Fruit fly (Drosophila melanogaster) whole organism, embryonic: Measurements from ENCODE around the gene CG12448.

Source experiments
- CG13894 ChIP-seq: fragments of 200-800 bp; sonication (Bioruptor generic); optimal IDR thresholded peaks from 3 replicates; lab custom pipeline; 2018; ENCODE audit warnings: missing biosample characterization, mild to moderate bottlenecking, missing genetic modification characterization, moderate library complexity
- CG2199 ChIP-seq: fragments of 200-800 bp; sonication (Bioruptor generic); IDR thresholded peaks from 3 replicates; pipeline ENCODE4 v1.3.6; 2022; ENCODE audit warnings: missing biosample characterization, missing genetic modification characterization
- CG30431 ChIP-seq: fragments of 200-800 bp; sonication (Bioruptor generic); optimal IDR thresholded peaks from 2 replicates; lab custom pipeline; 2017; ENCODE audit warnings: missing biosample characterization, missing genetic modification characterization
- CG32532 ChIP-seq: fragments of 200-800 bp; sonication (Bioruptor generic); IDR thresholded peaks from 2 replicates; pipeline ENCODE4 v1.3.6; 2022; ENCODE audit warnings: missing biosample characterization, missing genetic modification characterization
- CG9437 ChIP-seq: fragments of 200-800 bp; sonication (Bioruptor generic); optimal IDR thresholded peaks from 2 replicates; lab custom pipeline; 2018; ENCODE audit warnings: missing biosample characterization, mild to moderate bottlenecking, missing genetic modification characterization
- CTCF ChIP-seq: fragments of 200-800 bp; sonication (Bioruptor generic); optimal IDR thresholded peaks from 2 replicates; lab custom pipeline; 2017; ENCODE audit warnings: missing biosample characterization, mild to moderate bottlenecking, missing genetic modification characterization, moderate library complexity
- Hey ChIP-seq: fragments of 200-800 bp; sonication (Bioruptor generic); optimal IDR thresholded peaks from 3 replicates; lab custom pipeline; 2018; ENCODE audit warnings: missing biosample characterization, mild to moderate bottlenecking, missing genetic modification characterization
- Mes4 ChIP-seq: fragments of 200-800 bp; sonication (Bioruptor generic); optimal IDR thresholded peaks from 2 replicates; lab custom pipeline; 2016; ENCODE audit warnings: missing biosample characterization, missing genetic modification characterization
- pita ChIP-seq: fragments of 200-800 bp; sonication (Bioruptor generic); optimal IDR thresholded peaks from 2 replicates; lab custom pipeline; 2017; ENCODE audit warnings: missing biosample characterization, mild to moderate bottlenecking, missing genetic modification characterization
- sqz ChIP-seq: fragments of 200-800 bp; sonication (Bioruptor generic); optimal IDR thresholded peaks from 3 replicates; lab custom pipeline; 2018; ENCODE audit warnings: missing biosample characterization, mild to moderate bottlenecking, missing genetic modification characterization
- wdn ChIP-seq: fragments of 200-800 bp; sonication (Bioruptor generic); IDR thresholded peaks from 2 replicates; pipeline ENCODE4 v1.3.6; 2022; ENCODE audit warnings: missing biosample characterization, missing genetic modification characterization

dm6 chr2L:15910937-15911590 lies 30.2 kb upstream of the CG12448 start:
- TF ChIP-seq Mes4 (GFP tag; lab: Kevin White, UChicago) (peak; percentile 91), sqz (GFP tag; lab: Kevin White, UChicago) (peak; percentile 92), CG9437 (GFP tag; lab: Kevin White, UChicago) (peak; percentile 91), CG13894 (tag; lab: Kevin White, UChicago) (peak; percentile 28), Hey (peak; percentile 2), wdn (peak; percentile 92), CG2199 (GFP tag; lab: Robert Waterston, UW) (peak; percentile 82), pita (no peak), CG32532 (GFP tag; lab: Robert Waterston, UW) (peak; percentile 94), CG30431 (peak; percentile 94), CTCF (GFP tag; lab: Kevin White, UChicago) (peak; percentile 65)
